Fruit fly (Drosophila melanogaster) whole organism, embryonic: ENCODE measurements around the gene Gr61a.

Experiments
- Asciz ChIP-seq: fragments of 200-800 bp; sonication (Bioruptor generic); optimal IDR thresholded peaks from 2 replicates; lab custom pipeline; 2017; ENCODE audit warnings: missing biosample characterization, mild to moderate bottlenecking, missing genetic modification characterization, missing genetic modification reagents
- B-H1 ChIP-seq: fragments of 200-800 bp; sonication (Bioruptor generic); IDR thresholded peaks from 3 replicates; pipeline ENCODE4 v1.3.6; 2022; ENCODE audit warnings: missing biosample characterization, missing genetic modification characterization
- B-H2 ChIP-seq: fragments of 200-800 bp; sonication (Bioruptor generic); optimal IDR thresholded peaks from 2 replicates; lab custom pipeline; 2018; ENCODE audit warnings: missing biosample characterization, mild to moderate bottlenecking, missing genetic modification characterization
- Blimp-1 ChIP-seq: fragments of 200-800 bp; sonication (Bioruptor generic); optimal IDR thresholded peaks from 3 replicates; lab custom pipeline; 2018; ENCODE audit warnings: missing biosample characterization, missing genetic modification characterization, mild to moderate bottlenecking, moderate library complexity, missing genetic modification reagents
- CG10209 ChIP-seq: fragments of 200-800 bp; sonication (Bioruptor generic); optimal IDR thresholded peaks from 3 replicates; lab custom pipeline; 2017; ENCODE audit warnings: missing biosample characterization, mild to moderate bottlenecking, missing genetic modification characterization, missing genetic modification reagents
- CG10267 ChIP-seq: fragments of 200-800 bp; sonication (Bioruptor generic); optimal IDR thresholded peaks from 2 replicates; lab custom pipeline; 2018; ENCODE audit warnings: missing biosample characterization, mild to moderate bottlenecking, missing genetic modification characterization, moderate library complexity
- CG10979 ChIP-seq: fragments of 200-800 bp; sonication (Bioruptor generic); optimal IDR thresholded peaks from 2 replicates; lab custom pipeline; 2018; ENCODE audit warnings: missing biosample characterization, mild to moderate bottlenecking, missing genetic modification characterization, moderate library complexity
- CG11085 ChIP-seq: fragments of 200-800 bp; sonication (Bioruptor generic); IDR thresholded peaks from 2 replicates; pipeline ENCODE4 v1.3.6; 2022; ENCODE audit warnings: missing biosample characterization, missing genetic modification characterization
- CG11560 ChIP-seq: fragments of 200-800 bp; sonication (Bioruptor generic); IDR thresholded peaks from 3 replicates; pipeline ENCODE4 v1.3.6; 2022; ENCODE audit warnings: missing biosample characterization, missing genetic modification characterization
- CG12391 ChIP-seq: fragments of 200-800 bp; sonication (Bioruptor generic); optimal IDR thresholded peaks from 3 replicates; lab custom pipeline; 2018; ENCODE audit warnings: missing biosample characterization, mild to moderate bottlenecking, missing genetic modification characterization, moderate library complexity
- CG15269 ChIP-seq: fragments of 200-800 bp; sonication (Bioruptor generic); optimal IDR thresholded peaks from 2 replicates; lab custom pipeline; 2018; ENCODE audit warnings: missing biosample characterization, mild to moderate bottlenecking, missing genetic modification characterization, moderate library complexity
- CG15514 ChIP-seq: fragments of 200-800 bp; sonication (Bioruptor generic); optimal IDR thresholded peaks from 3 replicates; lab custom pipeline; 2017; ENCODE audit warnings: missing biosample characterization, missing genetic modification characterization, mild to moderate bottlenecking, moderate library complexity, missing genetic modification reagents
- CG1603 ChIP-seq: fragments of 200-800 bp; sonication (Bioruptor generic); optimal IDR thresholded peaks from 2 replicates; lab custom pipeline; 2019; ENCODE audit warnings: missing biosample characterization, mild to moderate bottlenecking, missing genetic modification characterization, moderate library complexity
- CG17328 ChIP-seq: fragments of 200-800 bp; sonication (Bioruptor generic); IDR thresholded peaks from 2 replicates; pipeline ENCODE4 v1.3.6; 2022; ENCODE audit warnings: missing biosample characterization, missing genetic modification characterization
- CG17361 ChIP-seq: fragments of 200-800 bp; sonication (Bioruptor generic); IDR thresholded peaks from 3 replicates; pipeline ENCODE4 v1.3.6; 2022; ENCODE audit warnings: missing biosample characterization, missing genetic modification characterization
- CG17829 ChIP-seq: fragments of 200-800 bp; optimal IDR thresholded peaks from 2 replicates; lab custom pipeline; 2019; ENCODE audit warnings: missing biosample characterization, mild to moderate bottlenecking, missing genetic modification characterization, moderate library complexity
- CG18262 ChIP-seq: fragments of 200-800 bp; optimal IDR thresholded peaks from 3 replicates; lab custom pipeline; 2019; ENCODE audit warnings: missing biosample characterization, mild to moderate bottlenecking, missing genetic modification characterization, moderate library complexity
- CG18599 ChIP-seq: fragments of 200-800 bp; sonication (Bioruptor generic); optimal IDR thresholded peaks from 3 replicates; lab custom pipeline; 2017; ENCODE audit warnings: missing biosample characterization, missing genetic modification characterization, mild to moderate bottlenecking, moderate library complexity, missing genetic modification reagents
- CG2712 ChIP-seq: fragments of 200-800 bp; optimal IDR thresholded peaks from 3 replicates; lab custom pipeline; 2019; ENCODE audit warnings: missing biosample characterization, mild to moderate bottlenecking, missing genetic modification characterization, moderate library complexity
- CG30403 ChIP-seq: fragments of 200-800 bp; sonication (Bioruptor generic); optimal IDR thresholded peaks from 3 replicates; lab custom pipeline; 2016; ENCODE audit warnings: missing biosample characterization, missing genetic modification characterization
- CG32772 ChIP-seq: fragments of 200-800 bp; sonication (Bioruptor generic); IDR thresholded peaks from 2 replicates; pipeline ENCODE4 v1.3.6; 2022; ENCODE audit warnings: missing biosample characterization, missing genetic modification characterization
- CG34422 ChIP-seq: fragments of 200-800 bp; sonication (Bioruptor generic); IDR thresholded peaks from 3 replicates; pipeline ENCODE4 v1.3.6; 2022; ENCODE audit warnings: missing biosample characterization, missing genetic modification characterization
- CG4360 ChIP-seq: fragments of 200-800 bp; sonication (Bioruptor generic); IDR thresholded peaks from 2 replicates; pipeline ENCODE4 v1.3.6; 2022; ENCODE audit warnings: missing biosample characterization, missing genetic modification characterization
- CG4730 ChIP-seq: fragments of 200-800 bp; sonication (Bioruptor generic); IDR thresholded peaks from 2 replicates; pipeline ENCODE4 v1.3.6; 2022; ENCODE audit warnings: missing biosample characterization, missing genetic modification characterization
- CG7372 ChIP-seq: fragments of 200-800 bp; sonication (Bioruptor generic); IDR thresholded peaks from 2 replicates; pipeline ENCODE4 v1.3.6; 2022; ENCODE audit warnings: missing biosample characterization, missing genetic modification characterization
- CG7786 ChIP-seq: fragments of 200-800 bp; sonication (Bioruptor generic); optimal IDR thresholded peaks from 2 replicates; lab custom pipeline; 2016; ENCODE audit warnings: missing biosample characterization, missing genetic modification characterization
- CG8924 ChIP-seq: fragments of 200-800 bp; optimal IDR thresholded peaks from 3 replicates; lab custom pipeline; 2019; ENCODE audit warnings: missing biosample characterization, mild to moderate bottlenecking, missing genetic modification characterization, moderate library complexity
- CG9876 ChIP-seq: fragments of 200-800 bp; sonication (Bioruptor generic); optimal IDR thresholded peaks from 2 replicates; lab custom pipeline; 2016; ENCODE audit warnings: missing biosample characterization, missing genetic modification characterization
- D ChIP-seq, 2 experiments: fragments of 200-800 bp in 1 of 2; fragments of >200 bp in 1 of 2; sonication (Bioruptor generic) in 1 of 2; optimal IDR thresholded peaks; 2 replicates in 1 of 2; 3 replicates in 1 of 2; lab custom pipeline; 2017; ENCODE audit warnings: mild to moderate bottlenecking in 1 of 2, missing biosample characterization in 1 of 2, missing genetic modification characterization in 1 of 2, missing genetic modification reagents in 1 of 2
- Drgx ChIP-seq: fragments of 200-800 bp; sonication (Bioruptor generic); IDR thresholded peaks from 2 replicates; pipeline ENCODE4 v1.3.6; 2022; ENCODE audit warnings: missing biosample characterization, missing genetic modification characterization
- Elba2 ChIP-seq: fragments of 200-800 bp; sonication (Bioruptor generic); optimal IDR thresholded peaks from 3 replicates; lab custom pipeline; 2016; ENCODE audit warnings: missing biosample characterization, missing genetic modification characterization
- Ets65A ChIP-seq: fragments of 200-800 bp; sonication (Bioruptor generic); peaks from one replicate; lab custom pipeline; 2016; ENCODE audit warnings: missing biosample characterization, missing genetic modification characterization
- Gug ChIP-seq: fragments of 200-800 bp; sonication (Bioruptor generic); IDR thresholded peaks from 4 replicates; pipeline ENCODE4 v1.3.6; 2022; ENCODE audit warnings: missing biosample characterization, missing genetic modification characterization
- HLH3B ChIP-seq: fragments of 200-800 bp; sonication (Bioruptor generic); IDR thresholded peaks from 2 replicates; pipeline ENCODE4 v1.3.6; 2022; ENCODE audit warnings: missing biosample characterization, missing genetic modification characterization
- Hr78 ChIP-seq, 2 experiments: fragments of 200-800 bp in 1 of 2; fragments of >200 bp in 1 of 2; sonication (Bioruptor generic) in 1 of 2; optimal IDR thresholded peaks; 2 replicates each; lab custom pipeline; 2017 to 2019; ENCODE audit warnings: missing biosample characterization in 2 of 2, missing genetic modification characterization in 2 of 2, mild to moderate bottlenecking in 1 of 2, moderate library complexity in 1 of 2
- Lim3 ChIP-seq: fragments of 200-800 bp; sonication (Bioruptor generic); IDR thresholded peaks from 2 replicates; pipeline ENCODE4 v1.3.6; 2022; ENCODE audit warnings: missing biosample characterization, missing genetic modification characterization
- Oaz ChIP-seq: fragments of 200-800 bp; sonication (Bioruptor generic); IDR thresholded peaks from 2 replicates; pipeline ENCODE4 v1.3.6; 2022; ENCODE audit warnings: missing biosample characterization, missing genetic modification characterization
- Pdp1 ChIP-seq, 2 experiments: fragments of 200-800 bp; sonication (Bioruptor generic); optimal IDR thresholded peaks; 3 replicates each; lab custom pipeline; 2016; ENCODE audit warnings: missing biosample characterization in 2 of 2, missing genetic modification characterization in 2 of 2, mild to moderate bottlenecking in 1 of 2, moderate library complexity in 1 of 2
- Xbp1 ChIP-seq: fragments of 200-800 bp; sonication (Bioruptor generic); optimal IDR thresholded peaks from 3 replicates; lab custom pipeline; 2016; ENCODE audit warnings: missing biosample characterization, mild to moderate bottlenecking, missing genetic modification characterization
- ci ChIP-seq: fragments of 200-800 bp; sonication (Bioruptor generic); IDR thresholded peaks from 3 replicates; pipeline ENCODE4 v1.3.6; 2022; ENCODE audit warnings: missing biosample characterization, missing genetic modification characterization
- dmrt99B ChIP-seq: fragments of 200-800 bp; sonication (Bioruptor generic); optimal IDR thresholded peaks from 2 replicates; lab custom pipeline; 2018; ENCODE audit warnings: missing biosample characterization, mild to moderate bottlenecking, missing genetic modification characterization, moderate library complexity
- ewg ChIP-seq: fragments of 200-800 bp; sonication (Bioruptor generic); optimal IDR thresholded peaks from 3 replicates; lab custom pipeline; 2017; ENCODE audit warnings: mild to moderate bottlenecking, missing biosample characterization, missing genetic modification reagents, missing genetic modification characterization
- ftz-f1 ChIP-seq: fragments of 200-800 bp; sonication (Bioruptor generic); optimal IDR thresholded peaks from 2 replicates; lab custom pipeline; 2016; ENCODE audit warnings: missing biosample characterization, missing genetic modification characterization
- oc ChIP-seq: fragments of 200-800 bp; sonication (Bioruptor generic); optimal IDR thresholded peaks from 2 replicates; lab custom pipeline; 2018; ENCODE audit warnings: missing biosample characterization, mild to moderate bottlenecking, missing genetic modification characterization, moderate library complexity
- sd ChIP-seq: fragments of 200-800 bp; sonication (Bioruptor generic); optimal IDR thresholded peaks from 3 replicates; lab custom pipeline; 2018; ENCODE audit warnings: missing biosample characterization, mild to moderate bottlenecking, missing genetic modification characterization, moderate library complexity
- sr ChIP-seq: fragments of 200-800 bp; sonication (Bioruptor generic); IDR thresholded peaks from 3 replicates; pipeline ENCODE4 v1.3.6; 2022; ENCODE audit warnings: missing biosample characterization, missing genetic modification characterization
- vfl ChIP-seq: fragments of 200-800 bp; sonication (Bioruptor generic); optimal IDR thresholded peaks from 2 replicates; lab custom pipeline; 2016; ENCODE audit warnings: missing biosample characterization, missing genetic modification characterization
- zen ChIP-seq: fragments of 200-800 bp; sonication (Bioruptor generic); optimal IDR thresholded peaks from 3 replicates; lab custom pipeline; 2018; ENCODE audit warnings: missing biosample characterization, mild to moderate bottlenecking, missing genetic modification characterization, moderate library complexity

The Gr61a gene

DNA sequence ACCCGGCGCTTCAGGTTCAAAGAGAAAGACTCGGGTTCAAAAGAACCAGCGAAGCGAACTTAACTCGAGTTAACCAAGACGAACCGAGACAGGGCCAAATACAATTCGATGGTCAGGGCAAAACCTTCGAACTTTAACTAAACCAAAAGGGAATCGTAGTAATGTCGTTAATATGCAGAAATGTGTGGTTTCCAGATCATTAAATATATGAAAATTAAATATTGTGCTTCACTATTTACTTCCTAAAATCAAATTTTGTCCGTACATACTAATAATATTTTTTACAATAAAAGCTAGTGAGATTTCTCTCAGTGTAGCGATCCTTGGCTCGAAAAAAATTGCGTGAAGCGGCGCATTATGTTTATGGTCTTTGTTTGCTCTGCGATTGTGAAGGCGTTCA is 23.5 kb upstream of the Gr61a start (continued):
- TF ChIP-seq Oaz (GFP tag; lab: Robert Waterston, UW) = peak; percentile 22; the same call in 1 of the 2 replicates
- no peak for TF ChIP-seq CG11560 (tag; lab: Robert Waterston, UW)
- TF ChIP-seq CG10267 (tag; lab: Kevin White, UChicago) = no peak
- TF ChIP-seq B-H1 (GFP tag; lab: Robert Waterston, UW) = 0 out of 3 replicates have a peak, but pooled peaks have one; percentile 31
- no peak; the same call in 2 of the 3 replicates for TF ChIP-seq sr (GFP tag; lab: Robert Waterston, UW)
- peak; percentile 12 for TF ChIP-seq dmrt99B
- TF ChIP-seq Asciz (GFP tag; lab: Kevin White, UChicago) = no peak
- no peak for TF ChIP-seq Hr78 (GFP tag; optimal IDR thresholded peaks at IDR 0.05; lab: Kevin White, UChicago)
- TF ChIP-seq ftz-f1 (GFP tag; lab: Kevin White, UChicago) = no peak
- TF ChIP-seq CG11085 (GFP tag; lab: Robert Waterston, UW) = no peak
- no peak for TF ChIP-seq CG4360 (GFP tag; lab: Robert Waterston, UW)
- TF ChIP-seq CG4730 (GFP tag; lab: Robert Waterston, UW) = no peak
- TF ChIP-seq CG7786 (GFP tag; lab: Kevin White, UChicago) = no peak
- no peak for TF ChIP-seq CG7372 (GFP tag; lab: Robert Waterston, UW)
- no peak for TF ChIP-seq CG15514 (GFP tag; lab: Kevin White, UChicago)
- TF ChIP-seq CG10209 = no peak
- no peak for TF ChIP-seq Blimp-1 (GFP tag; lab: Kevin White, UChicago)
- no peak for TF ChIP-seq CG32772 (GFP tag; lab: Robert Waterston, UW)
- no peak for TF ChIP-seq B-H2 (GFP tag; lab: Kevin White, UChicago)
- no peak for TF ChIP-seq CG12391 (tag; lab: Kevin White, UChicago)
- TF ChIP-seq vfl (GFP tag; lab: Kevin White, UChicago) = no peak
- TF ChIP-seq D (optimal IDR thresholded peaks at IDR 0.05; lab: Kevin White, UChicago) = no peak
- no peak for TF ChIP-seq D (GFP tag; optimal IDR thresholded peaks at IDR 0.05; lab: Kevin White, UChicago)
- peak; percentile 11 for TF ChIP-seq Ets65A (GFP tag; lab: Kevin White, UChicago)
- TF ChIP-seq Pdp1 (GFP tag; optimal IDR thresholded peaks at IDR 0.05; lab: Kevin White, UChicago) = no peak
- no peak for TF ChIP-seq CG18599 (GFP tag; lab: Kevin White, UChicago)
- TF ChIP-seq CG17328 = no peak

DNA sequence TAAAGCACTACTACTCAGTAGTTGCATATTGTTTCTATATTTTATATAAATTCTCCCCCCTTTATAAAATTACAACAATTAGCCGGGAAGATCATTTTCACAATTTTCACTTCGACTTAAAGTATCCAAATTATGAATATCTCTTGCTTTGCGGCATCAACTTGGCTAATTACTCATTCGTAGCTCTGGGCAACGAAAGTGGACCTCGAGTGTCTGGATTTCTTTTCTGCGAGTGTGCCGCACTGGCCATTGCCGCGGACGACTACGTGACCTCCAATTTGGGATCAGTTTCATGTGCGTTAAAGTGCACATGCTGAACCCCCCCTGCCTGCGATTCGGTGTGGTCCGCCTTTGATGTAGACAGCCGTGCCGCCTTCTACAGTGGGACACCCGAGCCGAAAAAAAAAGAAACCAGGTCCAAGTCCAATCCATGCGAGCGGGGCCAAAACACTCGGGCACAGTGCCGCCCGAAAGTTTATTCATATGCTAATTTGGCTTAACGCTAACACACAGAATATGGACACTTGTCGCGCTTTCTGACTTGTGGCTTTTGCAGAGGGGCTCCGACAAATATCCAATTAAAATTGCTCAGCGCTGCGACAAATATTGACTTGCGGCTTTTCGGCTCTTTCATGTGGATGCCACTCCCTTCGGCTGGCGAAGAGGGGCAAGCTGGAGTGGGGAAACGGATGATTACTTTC is 22.7 kb upstream of the Gr61a start:
- peak; percentile 50; the same call in 1 of the 3 replicates for TF ChIP-seq ci (GFP tag; lab: Robert Waterston, UW)
- no peak for TF ChIP-seq Elba2
- peak; percentile 29 for TF ChIP-seq Xbp1 (GFP tag; lab: Kevin White, UChicago)
- peak; percentile 65 for TF ChIP-seq Drgx (GFP tag; lab: Robert Waterston, UW)
- peak; percentile 21 for TF ChIP-seq CG18262
- TF ChIP-seq CG17829 (tag; lab: Kevin White, UChicago) = peak; percentile 16
- TF ChIP-seq CG17361 (GFP tag; lab: Robert Waterston, UW) = peak; percentile 40; the same call in 2 of the 3 replicates
- peak; percentile 14 for TF ChIP-seq CG2712 (tag; lab: Kevin White, UChicago)
- peak; percentile 29 for TF ChIP-seq oc (tag; lab: Kevin White, UChicago)
- TF ChIP-seq HLH3B (GFP tag; lab: Robert Waterston, UW) = 0 out of 2 replicates have a peak, but pooled peaks have one; percentile 26
- TF ChIP-seq Gug (GFP tag; lab: Robert Waterston, UW) = peak; percentile 35; the same call in 1 of the 4 replicates
- no peak for TF ChIP-seq sd
- peak; percentile 3 for TF ChIP-seq CG8924 (tag; lab: Kevin White, UChicago)
- TF ChIP-seq CG30403 = peak; percentile 16
- peak; percentile 12 for TF ChIP-seq CG10979 (tag; lab: Kevin White, UChicago)
- no peak for TF ChIP-seq Lim3 (GFP tag; lab: Robert Waterston, UW)
- TF ChIP-seq CG9876 (GFP tag; lab: Kevin White, UChicago) = no peak
- TF ChIP-seq zen (tag; lab: Kevin White, UChicago) = no peak
- TF ChIP-seq CG34422 (GFP tag; lab: Robert Waterston, UW) = 0 out of 3 replicates have a peak, but pooled peaks have one; percentile 44
- peak; percentile 34 for TF ChIP-seq CG1603 (tag; lab: Kevin White, UChicago)
- peak; percentile 50 for TF ChIP-seq CG15269 (tag; lab: Kevin White, UChicago)
- peak; percentile 15 for TF ChIP-seq ewg
